Worm (Caenorhabditis elegans): Measurements from ENCODE around the gene Y82E9BL.12.

ce11 chrIII:1288473-1289056, 20.4 kb upstream of the Y82E9BL.12 start, which contains the start of gene fbxa-50:
- TF ChIP-seq ztf-29 (GFP tag; IDR thresholded peaks at IDR 0.05) (no peak), ref-1 (GFP tag; conservative IDR thresholded peaks at IDR 0.05) (no peak), klf-2 (GFP tag; conservative IDR thresholded peaks at IDR 0.05) (no peak)

Data from whole organism, midembryonic.